Worm (Caenorhabditis elegans) whole organism, L4/young adult: Measurements from ENCODE around the gene ttbk-8.1.

Experiments
- W03F9.2 ChIP-seq: fragments of 150-350 bp; optimal IDR thresholded peaks from 2 replicates; lab custom pipeline; 2014; ENCODE audit warnings: missing biosample characterization, missing genetic modification characterization
- dao-5 ChIP-seq: sonication (generic microtip); optimal IDR thresholded peaks from 2 replicates; lab custom pipeline; 2016; ENCODE audit warnings: missing genotype, missing genetic modification characterization, moderate library complexity, missing compliant biosample characterization
- him-1 ChIP-seq: sonication (generic microtip); optimal IDR thresholded peaks from 2 replicates; lab custom pipeline; 2016; ENCODE audit warnings: missing genotype, missing genetic modification reagents, missing genetic modification characterization, missing compliant biosample characterization

DNA sequence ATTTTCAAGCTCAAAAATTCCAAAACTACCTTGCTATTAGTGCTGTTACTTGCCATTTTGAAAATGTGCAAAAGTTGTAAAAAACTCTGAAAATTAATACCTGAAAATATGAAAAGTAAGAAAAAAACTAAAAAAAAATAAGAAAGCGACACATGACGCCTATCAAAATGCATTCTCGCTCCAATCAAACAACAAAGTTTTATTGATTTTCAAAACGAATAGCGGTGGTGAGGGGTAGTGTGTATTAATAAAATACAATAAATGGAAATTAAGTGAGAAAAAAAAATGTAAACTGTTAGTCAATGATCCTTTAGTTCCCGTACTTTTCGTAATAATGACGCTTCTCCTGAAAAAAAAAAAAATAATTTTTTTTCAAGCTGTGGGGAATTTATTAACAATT, 49.7 kb downstream of the ttbk-8.1 start, which contains the start of gene dcap-2:
- TF ChIP-seq dao-5 (tag; lab: Kevin White, UChicago) (no peak), him-1 (tag; lab: Kevin White, UChicago) (no peak), W03F9.2 (tag; lab: Kevin White, UChicago) (peak; percentile 33)
